Worm (Caenorhabditis elegans) whole organism, L3 larva: ENCODE data around the gene T13C5.6.

Source experiments
- aly-2 ChIP-seq: fragments of 150-350 bp; optimal IDR thresholded peaks from 2 replicates; lab custom pipeline; 2014; ENCODE audit warnings: missing biosample characterization, missing genetic modification characterization
- nhr-76 ChIP-seq: fragments of 150-350 bp; sonication (generic microtip); optimal IDR thresholded peaks from 5 replicates; lab custom pipeline; 2014; ENCODE audit warnings: missing biosample characterization, missing genetic modification characterization
- nhr-77 ChIP-seq: fragments of 150-350 bp; optimal IDR thresholded peaks from 2 replicates; lab custom pipeline; 2014; ENCODE audit warnings: missing biosample characterization, missing genetic modification characterization
- snpc-4 ChIP-seq: fragments of 150-350 bp; optimal IDR thresholded peaks from 2 replicates; lab custom pipeline; 2014; ENCODE audit warnings: missing biosample characterization, missing genetic modification characterization
- unc-62 ChIP-seq: fragments of 150-350 bp; sonication (generic microtip); optimal IDR thresholded peaks from 4 replicates; lab custom pipeline; 2014; ENCODE audit warnings: missing biosample characterization, missing genetic modification reagents, missing genetic modification characterization

- TF ChIP-seq unc-62 (GFP tag; lab: Kevin White, UChicago) (no peak), aly-2 (no peak), nhr-76 (tag; lab: Kevin White, UChicago) (no peak), nhr-77 (tag; lab: Kevin White, UChicago) (no peak), snpc-4 (tag; lab: Kevin White, UChicago) (no peak)
These were observed 39.5 kb upstream of the T13C5.6 start for ce11 chrX:6247013-6247412.
